Worm (Caenorhabditis elegans) whole organism, late embryonic: Measurements from ENCODE around the gene F53F4.2.

Experiments used
- C08G9.2 ChIP-seq: sonication (generic microtip); optimal IDR thresholded peaks from 2 replicates; lab custom pipeline; 2016; ENCODE audit warnings: mild to moderate bottlenecking, missing genetic modification characterization, moderate library complexity, missing compliant biosample characterization
- F13H6.1 ChIP-seq: sonication (generic microtip); optimal IDR thresholded peaks from 2 replicates; lab custom pipeline; 2016; ENCODE audit warnings: missing genetic modification characterization, missing compliant biosample characterization
- ama-1 ChIP-seq: fragments of 150-350 bp; optimal IDR thresholded peaks from 2 replicates; lab custom pipeline; 2014
- ceh-14 ChIP-seq: sonication (generic microtip); optimal IDR thresholded peaks from 2 replicates; lab custom pipeline; 2016; ENCODE audit warnings: missing genotype, missing genetic modification characterization, missing compliant biosample characterization
- ceh-18 ChIP-seq: sonication (generic microtip); optimal IDR thresholded peaks from 2 replicates; lab custom pipeline; 2016; ENCODE audit warnings: missing genetic modification characterization, missing compliant biosample characterization
- elt-2 ChIP-seq: sonication (generic microtip); optimal IDR thresholded peaks from 2 replicates; lab custom pipeline; 2016; ENCODE audit warnings: missing genetic modification reagents, missing genetic modification characterization, missing compliant biosample characterization
- hlh-13 ChIP-seq: fragments of 200-800 bp; sonication (Bioruptor generic); optimal IDR thresholded peaks from 2 replicates; lab custom pipeline; 2018; ENCODE audit warnings: mild to moderate bottlenecking, missing genetic modification characterization, missing compliant biosample characterization
- nhr-11 ChIP-seq: fragments of 150-350 bp; optimal IDR thresholded peaks from 2 replicates; lab custom pipeline; 2014; ENCODE audit warnings: missing biosample characterization, missing genetic modification characterization
- sox-4 ChIP-seq: sonication (generic microtip); optimal IDR thresholded peaks from 2 replicates; lab custom pipeline; 2017; ENCODE audit warnings: mild to moderate bottlenecking, missing genetic modification characterization, inconsistent platforms, missing compliant biosample characterization
- syd-9 ChIP-seq: sonication (generic microtip); optimal IDR thresholded peaks from 2 replicates; lab custom pipeline; 2016; ENCODE audit warnings: mild to moderate bottlenecking, missing genetic modification characterization, moderate library complexity, missing compliant biosample characterization
- tbx-7 ChIP-seq: sonication (generic microtip); optimal IDR thresholded peaks from 2 replicates; lab custom pipeline; 2016; ENCODE audit warnings: missing genotype, missing genetic modification characterization, missing compliant biosample characterization
- unc-3 ChIP-seq, 2 experiments: fragments of 200-800 bp in 1 of 2; sonication (Bioruptor generic) in 1 of 2; sonication (generic microtip) in 1 of 2; conservative IDR thresholded peaks in 1 of 2; optimal IDR thresholded peaks in 1 of 2; 2 replicates each; pipeline versions ENCODE4 v1.3.6 to Lab custom; 2016 to 2022; ENCODE audit warnings: missing compliant biosample characterization in 2 of 2, missing genetic modification characterization in 2 of 2, missing genetic modification reagents in 1 of 2
- zip-5 ChIP-seq: sonication (generic microtip); optimal IDR thresholded peaks from 2 replicates; lab custom pipeline; 2016; ENCODE audit warnings: missing genetic modification characterization, missing compliant biosample characterization

DNA sequence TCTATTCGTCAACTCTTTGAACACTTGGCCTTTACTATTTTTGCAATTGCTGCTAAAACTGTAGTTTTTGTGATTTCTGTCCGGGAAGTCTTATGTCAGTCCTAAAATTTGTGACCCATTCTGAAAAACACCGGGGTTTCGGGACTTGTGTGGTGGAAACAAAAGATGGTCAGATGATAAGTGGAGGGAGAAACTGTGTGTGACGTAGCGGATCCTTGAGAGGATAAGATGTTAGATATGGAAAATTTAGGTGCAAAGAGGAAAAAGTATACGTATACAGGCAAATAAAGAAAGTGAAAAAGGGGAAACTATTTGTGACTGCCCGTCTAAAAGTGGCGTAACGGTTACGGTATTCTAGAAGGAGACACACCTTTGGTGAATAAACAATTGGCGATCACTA is 47.0 kb upstream of the F53F4.2 start:
- no peak for TF ChIP-seq syd-9 (tag; lab: Kevin White, UChicago)
- TF ChIP-seq zip-5 (tag; lab: Kevin White, UChicago), result no peak
- TF ChIP-seq nhr-11 (tag; lab: Kevin White, UChicago), result no peak
- no peak for TF ChIP-seq hlh-13
- no peak for TF ChIP-seq F13H6.1 (tag; lab: Kevin White, UChicago)
- no peak for TF ChIP-seq sox-4
- no peak for TF ChIP-seq unc-3 (GFP tag; conservative IDR thresholded peaks at IDR 0.05; lab: Robert Waterston, UW)
- TF ChIP-seq unc-3 (tag; optimal IDR thresholded peaks at IDR 0.05; lab: Kevin White, UChicago), result no peak
- no peak for TF ChIP-seq ceh-14
- TF ChIP-seq ama-1, result no peak
- TF ChIP-seq tbx-7, result no peak
- no peak for TF ChIP-seq ceh-18
- no peak for TF ChIP-seq C08G9.2 (tag; lab: Kevin White, UChicago)
- TF ChIP-seq elt-2 (tag; lab: Kevin White, UChicago), result no peak
